Worm (Caenorhabditis elegans) whole organism, young adult: Measurements from ENCODE around the gene R10E4.9.

Experiments
- B0019.2 ChIP-seq: fragments of 200-800 bp; sonication (Bioruptor generic); conservative IDR thresholded peaks from 2 replicates; pipeline ENCODE4 v1.3.6; 2022; ENCODE audit warnings: missing genetic modification reagents, missing genetic modification characterization, missing compliant biosample characterization
- B0261.1 ChIP-seq: sonication (generic microtip); optimal IDR thresholded peaks from 2 replicates; lab custom pipeline; 2016; ENCODE audit warnings: mild to moderate bottlenecking, missing genetic modification characterization, moderate library complexity, missing compliant biosample characterization
- C17E4.6 ChIP-seq: fragments of 200-800 bp; sonication (Bioruptor generic); IDR thresholded peaks from 2 replicates; pipeline ENCODE4 v1.3.6; 2022; ENCODE audit warnings: missing genetic modification reagents, missing genetic modification characterization, missing compliant biosample characterization
- D2030.7 ChIP-seq: fragments of 200-800 bp; sonication (Bioruptor generic); IDR thresholded peaks from 2 replicates; pipeline ENCODE4 v1.3.6; 2022; ENCODE audit warnings: missing genetic modification reagents, missing genetic modification characterization, missing compliant biosample characterization
- F10E7.11 ChIP-seq: sonication (generic microtip); optimal IDR thresholded peaks from 2 replicates; lab custom pipeline; 2017; ENCODE audit warnings: mild to moderate bottlenecking, missing genetic modification characterization, moderate library complexity, missing compliant biosample characterization
- F52B5.7 ChIP-seq: sonication (generic microtip); optimal IDR thresholded peaks from 2 replicates; lab custom pipeline; 2016; ENCODE audit warnings: mild to moderate bottlenecking, missing genetic modification characterization, missing compliant biosample characterization
- F57A8.1 ChIP-seq: fragments of 200-800 bp; sonication (Bioruptor generic); optimal IDR thresholded peaks from 2 replicates; lab custom pipeline; 2018; ENCODE audit warnings: mild to moderate bottlenecking, missing genetic modification characterization, moderate library complexity, missing compliant biosample characterization
- F57C9.4 ChIP-seq: sonication (generic microtip); optimal IDR thresholded peaks from 2 replicates; lab custom pipeline; 2017; ENCODE audit warnings: mild to moderate bottlenecking, missing genetic modification characterization, missing compliant biosample characterization
- K12H6.12 ChIP-seq: fragments of 200-800 bp; sonication (Bioruptor generic); optimal IDR thresholded peaks from 2 replicates; lab custom pipeline; 2018; ENCODE audit warnings: mild to moderate bottlenecking, missing genetic modification characterization, missing compliant biosample characterization
- Y67H2A.10 ChIP-seq: fragments of 200-800 bp; sonication (Bioruptor generic); conservative IDR thresholded peaks from 2 replicates; pipeline ENCODE4 v1.3.6; 2022; ENCODE audit warnings: missing genetic modification reagents, missing genetic modification characterization, missing compliant biosample characterization
- akir-1 ChIP-seq: fragments of 200-800 bp; sonication (Bioruptor generic); optimal IDR thresholded peaks from 2 replicates; lab custom pipeline; 2018; ENCODE audit warnings: mild to moderate bottlenecking, missing genetic modification characterization, moderate library complexity, missing compliant biosample characterization
- atf-7 ChIP-seq: sonication (generic microtip); optimal IDR thresholded peaks from 2 replicates; lab custom pipeline; 2017; ENCODE audit warnings: mild to moderate bottlenecking, missing genetic modification characterization, missing compliant biosample characterization
- attf-3 ChIP-seq: fragments of 200-800 bp; sonication (Bioruptor generic); conservative IDR thresholded peaks from 2 replicates; pipeline ENCODE4 v1.3.6; 2022; ENCODE audit warnings: missing genetic modification reagents, missing genetic modification characterization, missing compliant biosample characterization
- attf-6 ChIP-seq: fragments of 200-800 bp; sonication (Bioruptor generic); IDR thresholded peaks from 2 replicates; pipeline ENCODE4 v1.3.6; 2022; ENCODE audit warnings: missing genetic modification reagents, missing genetic modification characterization, missing compliant biosample characterization
- cebp-2 ChIP-seq: fragments of 200-800 bp; sonication (Bioruptor generic); IDR thresholded peaks from 2 replicates; pipeline ENCODE4 v1.3.6; 2022; ENCODE audit warnings: missing genetic modification characterization, missing compliant biosample characterization
- ceh-58 ChIP-seq: fragments of 200-800 bp; sonication (Bioruptor generic); IDR thresholded peaks from 2 replicates; pipeline ENCODE4 v1.3.6; 2022; ENCODE audit warnings: missing genetic modification characterization, missing compliant biosample characterization
- ceh-91 ChIP-seq: fragments of 200-800 bp; sonication (Bioruptor generic); IDR thresholded peaks from 2 replicates; pipeline ENCODE4 v1.3.6; 2022; ENCODE audit warnings: missing genetic modification reagents, missing genetic modification characterization, missing compliant biosample characterization
- efl-1 ChIP-seq: fragments of 150-350 bp; optimal IDR thresholded peaks from 2 replicates; lab custom pipeline; 2014; ENCODE audit warnings: missing biosample characterization, missing genetic modification reagents, missing genetic modification characterization
- ets-4 ChIP-seq: fragments of 200-800 bp; sonication (Bioruptor generic); optimal IDR thresholded peaks from 2 replicates; lab custom pipeline; 2018; ENCODE audit warnings: mild to moderate bottlenecking, missing genetic modification characterization, missing compliant biosample characterization
- him-1 ChIP-seq: sonication (generic microtip); optimal IDR thresholded peaks from 2 replicates; lab custom pipeline; 2016; ENCODE audit warnings: missing genotype, missing genetic modification reagents, missing genetic modification characterization, missing compliant biosample characterization
- hlh-26 ChIP-seq: fragments of 200-800 bp; sonication (Bioruptor generic); conservative IDR thresholded peaks from 2 replicates; pipeline ENCODE4 v1.3.6; 2022; ENCODE audit warnings: missing genetic modification reagents, missing genetic modification characterization, missing compliant biosample characterization
- hmg-1.2 ChIP-seq: fragments of 200-800 bp; sonication (Bioruptor generic); IDR thresholded peaks from 2 replicates; pipeline ENCODE4 v1.3.6; 2022; ENCODE audit warnings: missing genetic modification reagents, missing genetic modification characterization, missing compliant biosample characterization
- let-607 ChIP-seq, 2 experiments: fragments of 200-800 bp in 1 of 2; sonication (Bioruptor generic) in 1 of 2; sonication (generic microtip) in 1 of 2; optimal IDR thresholded peaks; 2 replicates each; lab custom pipeline; 2016 to 2018; ENCODE audit warnings: mild to moderate bottlenecking in 2 of 2, missing compliant biosample characterization in 2 of 2, missing genetic modification characterization in 2 of 2, moderate library complexity in 2 of 2, missing genotype in 1 of 2
- lin-54 ChIP-seq: fragments of 200-800 bp; sonication (Bioruptor generic); optimal IDR thresholded peaks from 2 replicates; lab custom pipeline; 2018; ENCODE audit warnings: mild to moderate bottlenecking, missing genetic modification characterization, missing compliant biosample characterization
- madf-3 ChIP-seq: fragments of 200-800 bp; sonication (Bioruptor generic); IDR thresholded peaks from 2 replicates; pipeline ENCODE4 v1.3.6; 2022; ENCODE audit warnings: missing genetic modification reagents, missing genetic modification characterization, missing compliant biosample characterization
- madf-6 ChIP-seq: fragments of 200-800 bp; sonication (Bioruptor generic); IDR thresholded peaks from 2 replicates; pipeline ENCODE4 v1.3.6; 2022; ENCODE audit warnings: missing genetic modification reagents, missing genetic modification characterization, missing compliant biosample characterization
- madf-8 ChIP-seq: fragments of 200-800 bp; sonication (Bioruptor generic); conservative IDR thresholded peaks from 2 replicates; pipeline ENCODE4 v1.3.6; 2022; ENCODE audit warnings: missing genetic modification reagents, missing genetic modification characterization, missing compliant biosample characterization
- mxl-1 ChIP-seq: sonication (generic microtip); optimal IDR thresholded peaks from 2 replicates; lab custom pipeline; 2016; ENCODE audit warnings: missing genetic modification characterization, missing compliant biosample characterization
- nhr-120 ChIP-seq: fragments of 200-800 bp; sonication (Bioruptor generic); IDR thresholded peaks from 2 replicates; pipeline ENCODE4 v1.3.6; 2022; ENCODE audit warnings: missing genetic modification characterization, missing compliant biosample characterization
- nhr-179 ChIP-seq: sonication (generic microtip); optimal IDR thresholded peaks from 2 replicates; lab custom pipeline; 2016; ENCODE audit warnings: mild to moderate bottlenecking, missing genetic modification characterization, missing compliant biosample characterization
- nhr-80 ChIP-seq: sonication (generic microtip); optimal IDR thresholded peaks from 2 replicates; lab custom pipeline; 2016; ENCODE audit warnings: missing genetic modification characterization, missing compliant biosample characterization
- pha-4 ChIP-seq: fragments of 150-350 bp; sonication (generic microtip); optimal IDR thresholded peaks from 2 replicates; lab custom pipeline; 2014; ENCODE audit warnings: missing biosample characterization, missing genetic modification reagents, missing genetic modification characterization
- snpc-1.3 ChIP-seq: sonication (generic microtip); optimal IDR thresholded peaks from 2 replicates; lab custom pipeline; 2017; ENCODE audit warnings: missing genetic modification characterization, mild to moderate bottlenecking, missing compliant biosample characterization, antibody characterized with exemption, moderate library complexity, missing genotype, missing genetic modification reagents; ENCODE audit not compliant: insufficient read depth
- snpc-4 ChIP-seq, 5 experiments: fragments of 150-350 bp in 1 of 5; sonication (generic microtip) in 4 of 5; optimal IDR thresholded peaks; 2 replicates each; lab custom pipeline; 2014 to 2018; ENCODE audit warnings: missing genetic modification characterization in 5 of 5, missing biosample characterization in 3 of 5, antibody characterized with exemption in 2 of 5, mild to moderate bottlenecking in 2 of 5, missing compliant biosample characterization in 2 of 5, missing genotype in 2 of 5, moderate library complexity in 2 of 5, missing genetic modification reagents in 1 of 5
- unc-62 ChIP-seq: fragments of 150-350 bp; optimal IDR thresholded peaks from 2 replicates; lab custom pipeline; 2014; ENCODE audit warnings: missing biosample characterization, missing genetic modification reagents, missing genetic modification characterization
- zfh-2 ChIP-seq: fragments of 200-800 bp; sonication (Bioruptor generic); conservative IDR thresholded peaks from 2 replicates; pipeline ENCODE4 v1.3.6; 2022; ENCODE audit warnings: missing genetic modification reagents, missing genetic modification characterization, missing compliant biosample characterization
- ztf-18 ChIP-seq: sonication (generic microtip); optimal IDR thresholded peaks from 2 replicates; lab custom pipeline; 2016; ENCODE audit warnings: missing genotype, mild to moderate bottlenecking, missing genetic modification characterization, missing compliant biosample characterization
- ztf-22 ChIP-seq: fragments of 200-800 bp; sonication (Bioruptor generic); optimal IDR thresholded peaks from 2 replicates; lab custom pipeline; 2018; ENCODE audit warnings: mild to moderate bottlenecking, missing genetic modification characterization, moderate library complexity, missing compliant biosample characterization
- ztf-26 ChIP-seq: sonication (generic microtip); optimal IDR thresholded peaks from 2 replicates; lab custom pipeline; 2017; ENCODE audit warnings: missing genetic modification characterization, missing compliant biosample characterization
- ztf-28 ChIP-seq: fragments of 200-800 bp; sonication (Bioruptor generic); IDR thresholded peaks from 2 replicates; pipeline ENCODE4 v1.3.6; 2022; ENCODE audit warnings: missing genetic modification reagents, missing genetic modification characterization, missing compliant biosample characterization

The R10E4.9 gene

DNA sequence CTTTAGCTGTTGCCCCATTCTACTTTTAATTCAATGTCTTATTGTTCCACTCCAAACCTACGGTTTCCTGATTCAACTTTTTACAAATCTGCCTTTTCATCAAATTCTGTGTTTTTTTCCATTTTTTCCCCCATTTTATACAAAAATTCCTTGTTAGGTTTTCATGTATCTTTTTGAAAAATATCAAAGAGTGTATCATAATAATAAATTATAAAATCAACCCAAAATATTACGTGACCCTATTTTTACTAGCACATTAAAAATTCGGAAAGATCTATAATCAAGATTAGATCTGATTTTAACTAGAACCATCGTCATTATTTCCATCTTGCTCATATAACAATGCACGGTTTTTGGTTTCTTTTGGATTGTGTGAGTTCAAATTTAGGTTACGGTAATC, 17.9 kb upstream of the R10E4.9 start, which contains the start of gene H38K22.6:
Gene H38K22.6, plus strand, starts transcription at position 301 of the 400 bp plus-strand sequence.
- no peak for TF ChIP-seq nhr-120 (GFP tag; lab: Robert Waterston, UW)
- no peak for TF ChIP-seq D2030.7
- no peak for TF ChIP-seq nhr-179
- TF ChIP-seq ztf-28, result no peak
- TF ChIP-seq ztf-26 (tag; lab: Kevin White, UChicago), result no peak
- no peak for TF ChIP-seq C17E4.6 (GFP tag; lab: Robert Waterston, UW)
- TF ChIP-seq ceh-91 (GFP tag; lab: Robert Waterston, UW), result no peak
- no peak for TF ChIP-seq cebp-2 (GFP tag; lab: Robert Waterston, UW)
- no peak for TF ChIP-seq ets-4 (GFP tag; lab: Kevin White, UChicago)
- no peak for TF ChIP-seq zfh-2 (GFP tag; lab: Robert Waterston, UW)
- TF ChIP-seq F10E7.11 (tag; lab: Kevin White, UChicago), result no peak
- no peak for TF ChIP-seq B0261.1
- no peak for TF ChIP-seq mxl-1 (tag; lab: Kevin White, UChicago)
- TF ChIP-seq ztf-18 (tag; lab: Kevin White, UChicago), result no peak
- no peak for TF ChIP-seq B0019.2 (GFP tag; lab: Robert Waterston, UW)
- no peak for TF ChIP-seq ztf-22 (GFP tag; lab: Kevin White, UChicago)
- no peak for TF ChIP-seq him-1
- TF ChIP-seq ceh-58 (GFP tag; lab: Robert Waterston, UW), result no peak
- TF ChIP-seq Y67H2A.10 (GFP tag; lab: Robert Waterston, UW), result no peak

DNA sequence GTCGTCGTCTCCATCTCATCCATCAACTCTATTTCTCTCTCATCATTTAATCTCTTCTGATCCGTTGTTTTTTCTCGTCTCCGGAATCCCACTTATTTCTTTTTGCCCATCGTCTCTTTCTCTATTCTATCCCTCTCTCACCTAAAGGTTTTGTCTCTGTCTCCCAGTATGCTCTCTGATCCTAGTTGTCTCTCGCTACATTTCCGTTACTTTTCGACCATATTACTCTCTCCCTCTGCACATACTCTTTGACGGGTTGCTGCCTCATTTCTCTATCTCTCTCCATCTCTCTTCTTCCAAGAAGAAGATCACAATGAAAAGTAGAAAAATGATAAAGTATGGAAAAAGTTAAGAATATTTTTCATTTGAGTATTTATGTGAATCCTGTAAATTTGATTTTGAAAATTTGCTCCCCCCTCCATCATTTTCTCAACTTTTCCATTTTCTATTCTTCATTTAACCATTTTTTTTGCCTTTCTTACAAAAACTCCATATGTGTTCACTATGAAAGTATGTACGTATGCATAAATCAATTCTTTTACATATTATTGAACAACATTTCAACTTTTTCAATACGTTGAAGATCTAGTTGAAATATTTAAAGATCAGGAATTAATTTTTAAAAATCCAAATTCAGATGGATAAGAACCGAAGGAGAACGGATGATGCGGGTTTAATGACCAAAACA, 15.0 kb upstream of the R10E4.9 start, which contains the start of gene tag-131:
Gene tag-131, plus strand, starts transcription at position 638 of the 688 bp plus-strand sequence.
- TF ChIP-seq hmg-1.2 (GFP tag; lab: Robert Waterston, UW) (peak; percentile 20; the same call in 1 of the 2 replicates), pha-4 (no peak)

DNA sequence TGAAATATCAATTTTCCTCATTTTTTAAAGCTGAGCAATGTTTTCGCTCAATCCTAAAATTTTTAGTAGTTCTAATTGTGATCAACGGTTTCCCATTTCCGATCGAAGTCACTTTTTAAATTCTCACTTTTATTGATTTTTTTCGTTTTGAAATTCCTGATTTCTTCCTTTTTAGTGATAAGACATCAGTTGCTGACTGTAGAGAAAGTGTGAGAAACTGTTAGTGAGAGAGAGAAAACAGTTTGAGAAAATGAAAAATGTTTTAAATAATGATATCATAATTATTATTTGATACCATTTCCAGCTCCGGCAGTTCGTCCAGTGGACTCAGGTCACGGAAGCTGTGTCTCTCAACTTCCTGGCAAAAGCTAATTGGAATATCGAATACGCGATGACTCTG, 12.3 kb upstream of the R10E4.9 start:
- no peak; the same call in 1 of the 2 replicates for TF ChIP-seq madf-6 (GFP tag; lab: Robert Waterston, UW)
- TF ChIP-seq ceh-58 (GFP tag; lab: Robert Waterston, UW), result no peak
- no peak for TF ChIP-seq F52B5.7
- TF ChIP-seq F57C9.4 (tag; lab: Kevin White, UChicago), result no peak
- TF ChIP-seq hlh-26 (GFP tag; lab: Robert Waterston, UW), result no peak
- TF ChIP-seq F57A8.1 (GFP tag; lab: Kevin White, UChicago), result no peak
- peak; percentile 45 for TF ChIP-seq nhr-80 (tag; lab: Kevin White, UChicago)
- no peak for TF ChIP-seq akir-1 (GFP tag; lab: Kevin White, UChicago)
- no peak for TF ChIP-seq unc-62 (GFP tag; lab: Kevin White, UChicago)

DNA sequence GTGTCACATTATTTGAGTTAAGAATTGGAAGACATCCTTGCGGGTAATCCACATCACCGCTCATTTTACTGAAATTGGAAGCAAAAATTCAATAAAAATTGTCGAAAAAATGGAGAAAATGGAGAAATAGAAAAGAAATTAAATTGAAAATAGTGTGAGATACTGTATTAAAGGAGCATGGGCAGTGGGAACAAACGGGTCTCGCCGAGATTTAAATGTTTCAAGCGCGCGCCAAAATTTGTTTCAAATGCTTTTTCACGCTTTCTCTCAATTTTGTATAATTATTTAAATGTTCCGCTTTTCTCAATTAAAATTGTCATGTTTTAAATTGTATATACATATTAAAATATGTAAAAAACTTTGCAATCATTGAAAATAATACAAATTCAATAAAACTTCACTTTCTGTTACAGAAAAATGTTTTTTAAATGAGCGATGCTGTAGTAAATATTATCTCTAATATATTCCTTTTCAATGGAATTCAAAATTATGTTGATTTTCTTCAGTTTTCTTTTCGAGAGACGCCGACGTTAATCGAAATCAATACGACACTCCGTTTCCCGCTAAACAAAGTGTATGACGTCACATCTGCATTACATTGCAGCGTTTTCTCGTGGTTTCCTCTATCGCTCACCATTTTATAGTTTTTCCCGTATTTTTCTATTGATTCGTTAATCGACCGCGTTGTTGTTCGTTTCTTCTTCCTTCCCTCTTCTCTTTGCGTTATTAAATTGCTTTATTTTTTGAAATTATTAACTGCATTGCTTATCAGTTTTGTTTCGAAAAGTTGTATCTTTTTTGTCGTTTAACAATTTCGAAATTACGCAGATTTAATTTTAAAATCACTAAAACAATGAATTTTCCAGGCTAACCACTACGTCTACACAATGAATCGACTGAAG, 11.1 kb upstream of the R10E4.9 start, which contains the start of the genes evl-14 and dcn-1:
Gene evl-14, minus strand, starts transcription at position 68 of the 902 bp plus-strand sequence.
Gene dcn-1, plus strand, starts transcription at position 852 of the 902 bp plus-strand sequence.
- TF ChIP-seq K12H6.12 (tag; lab: Kevin White, UChicago) (peak; percentile 46), snpc-4 (GFP tag; optimal IDR thresholded peaks at IDR 0.05; lab: Kevin White, UChicago) (no peak), snpc-4 (tag; optimal IDR thresholded peaks at IDR 0.05; lab: Kevin White, UChicago) (peak in 1 of 4 experiments; percentile 11), hmg-1.2 (GFP tag; lab: Robert Waterston, UW) (peak; percentile 47; the same call in 1 of the 2 replicates), let-607 (tag; optimal IDR thresholded peaks at IDR 0.05; lab: Kevin White, UChicago) (peak in 1 of 2 experiments; percentile 20), madf-6 (GFP tag; lab: Robert Waterston, UW) (peak; percentile 96), madf-3 (GFP tag; lab: Robert Waterston, UW) (no peak), ceh-91 (GFP tag; lab: Robert Waterston, UW) (peak; percentile 84), him-1 (peak; percentile 2), lin-54 (GFP tag; lab: Kevin White, UChicago) (peak; percentile 68), madf-8 (peak; percentile 87), nhr-80 (tag; lab: Kevin White, UChicago) (peak; percentile 39), attf-3 (GFP tag; lab: Robert Waterston, UW) (peak; percentile 96), pha-4 (peak; percentile 74), efl-1 (GFP tag; lab: Kevin White, UChicago) (peak; percentile 96), attf-6 (GFP tag; lab: Robert Waterston, UW) (no peak), snpc-1.3 (tag; lab: Kevin White, UChicago) (peak; percentile 47), atf-7 (tag; lab: Kevin White, UChicago) (peak; percentile 79)
